Fruit fly (Drosophila melanogaster): Measurements from ENCODE around the gene CG7420.
A peak's percentile ranks its signal among the peaks of the same experiment; 100 is the strongest.

The CG7420 gene

DNA sequence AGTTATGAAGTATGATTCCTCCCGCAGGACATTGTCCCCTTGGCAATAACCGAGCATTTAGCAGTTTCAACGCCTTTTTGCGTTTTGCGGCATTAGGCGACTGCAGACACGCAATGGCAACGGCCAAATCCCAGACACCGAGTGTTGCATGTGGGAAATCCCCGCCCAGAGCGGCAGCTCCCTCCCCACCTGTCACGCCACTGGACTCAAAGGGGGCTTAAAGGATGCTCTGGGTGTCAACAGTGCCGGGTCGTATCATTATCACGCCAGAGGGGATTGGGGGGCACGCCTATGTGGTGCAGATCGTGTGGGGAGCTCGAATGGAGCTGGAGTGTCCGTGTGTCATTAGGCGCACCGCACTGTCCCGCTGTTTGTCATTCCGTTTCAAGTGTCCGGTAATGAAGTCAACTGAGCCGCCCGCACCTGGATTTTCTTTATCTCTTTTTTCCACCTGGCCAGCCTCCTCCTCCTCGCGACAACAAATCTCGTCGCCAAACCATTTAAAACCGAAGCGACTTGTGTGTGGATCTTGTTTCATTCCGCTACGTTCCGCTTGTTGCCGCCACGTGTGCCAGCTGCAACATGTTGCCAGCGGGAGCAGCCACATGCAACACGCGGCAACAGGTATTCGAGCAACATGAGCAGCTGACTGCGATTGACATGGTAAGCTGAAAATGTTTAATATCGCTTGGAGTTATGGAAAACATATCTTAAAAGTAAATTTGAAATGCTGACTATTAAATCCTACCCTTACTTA, 42.1 kb downstream of the CG7420 start (continued):
- TF ChIP-seq Chrac-16 (GFP tag; optimal IDR thresholded peaks at IDR 0.05) (no peak), CG16863 (GFP tag; optimal IDR thresholded peaks at IDR 0.05) (no peak), Hsf (GFP tag; optimal IDR thresholded peaks at IDR 0.05) (no peak), klu (GFP tag; IDR thresholded peaks at IDR 0.05) (no peak), Atf6 (GFP tag; IDR thresholded peaks at IDR 0.05) (no peak), CG4730 (GFP tag; IDR thresholded peaks at IDR 0.05) (no peak), Hr78 (GFP tag; optimal IDR thresholded peaks at IDR 0.05) (no peak), zfh1 (GFP tag; IDR thresholded peaks at IDR 0.05) (0 out of 3 replicates have a peak, but pooled peaks have one; percentile 33), Spps (tag; optimal IDR thresholded peaks at IDR 0.05) (no peak), Doc2 (GFP tag; IDR thresholded peaks at IDR 0.05) (no peak)

dm6 chr2L:1459344-1459743, 43.4 kb downstream of the CG7420 start:
- no peak for TF ChIP-seq hb (GFP tag; IDR thresholded peaks at IDR 0.05; ENCODE audit: partially characterized antibody)
- peak; percentile 1 for TF ChIP-seq Med (GFP tag)
- TF ChIP-seq B-H2 (GFP tag; optimal IDR thresholded peaks at IDR 0.05) = no peak
- TF ChIP-seq crp (GFP tag; optimal IDR thresholded peaks at IDR 0.05) = no peak
- TF ChIP-seq nom (GFP tag; optimal IDR thresholded peaks at IDR 0.05) = peak; percentile 16
- no peak for TF ChIP-seq fd3F (GFP tag; optimal IDR thresholded peaks at IDR 0.05)
- TF ChIP-seq Dll (GFP tag; IDR thresholded peaks at IDR 0.05; ENCODE audit: partially characterized antibody) = no peak
- TF ChIP-seq grau (tag; optimal IDR thresholded peaks at IDR 0.05) = peak; percentile 68
- TF ChIP-seq bsh (GFP tag; optimal IDR thresholded peaks at IDR 0.05) = peak in 1 of 2 experiments; percentile 40
- no peak for TF ChIP-seq prd (optimal IDR thresholded peaks at IDR 0.05)
- TF ChIP-seq prd (GFP tag; IDR thresholded peaks at IDR 0.05) = peak; percentile 24; the same call in 1 of the 3 replicates
- TF ChIP-seq Xrp1 (GFP tag; IDR thresholded peaks at IDR 0.05) = 0 out of 2 replicates have a peak, but pooled peaks have one; percentile 24
- peak; percentile 12 for TF ChIP-seq sens (GFP tag)
- peak; percentile 25; the same call in 1 of the 3 replicates for TF ChIP-seq row (GFP tag; IDR thresholded peaks at IDR 0.05)

DNA sequence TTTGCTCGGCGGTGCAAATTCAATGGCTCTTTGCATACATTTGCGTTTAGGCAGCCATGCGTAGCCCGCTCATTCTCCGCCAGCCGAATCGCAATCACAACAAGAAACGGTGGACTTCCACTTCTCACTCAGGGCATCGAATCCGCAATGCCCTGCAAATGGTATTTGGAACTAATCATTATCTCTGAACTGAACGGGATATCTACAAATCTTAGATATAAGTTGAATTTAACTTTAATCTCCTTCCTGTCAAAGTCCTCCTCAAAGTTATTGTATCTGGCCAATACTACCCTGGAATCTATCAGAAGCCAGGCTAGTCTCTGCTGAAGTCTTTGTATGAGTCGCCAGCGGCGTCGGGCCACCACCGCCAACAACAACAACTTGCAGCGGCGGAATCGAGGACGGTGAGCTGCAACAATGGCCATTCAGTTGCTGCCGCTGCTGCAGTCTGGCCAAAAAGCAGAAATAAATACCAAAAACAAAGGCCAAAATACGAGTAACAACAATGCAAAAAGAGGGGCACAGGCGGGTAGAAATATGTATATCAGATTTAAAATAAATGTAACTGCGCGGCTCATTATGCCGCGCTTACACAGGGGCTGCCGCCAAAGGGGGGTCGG, 44.0 kb downstream of the CG7420 start:
- TF ChIP-seq chm (GFP tag; IDR thresholded peaks at IDR 0.05) (no peak), Hr3 (GFP tag; optimal IDR thresholded peaks at IDR 0.05) (no peak), bsh (GFP tag; optimal IDR thresholded peaks at IDR 0.05) (peak in 1 of 2 experiments; percentile 40), CG1024 (GFP tag; IDR thresholded peaks at IDR 0.05) (no peak), CG30020 (tag; optimal IDR thresholded peaks at IDR 0.05) (no peak), sens (GFP tag) (peak; percentile 43), CG4360 (GFP tag; IDR thresholded peaks at IDR 0.05) (peak; percentile 59), crol (GFP tag; IDR thresholded peaks at IDR 0.05) (peak; percentile 44; the same call in 1 of the 2 replicates), CG9727 (GFP tag; optimal IDR thresholded peaks at IDR 0.05) (no peak), CG14667 (GFP tag; IDR thresholded peaks at IDR 0.05) (no peak), Drgx (GFP tag; IDR thresholded peaks at IDR 0.05) (peak; percentile 78), Lpt (GFP tag; optimal IDR thresholded peaks at IDR 0.05) (no peak)

DNA sequence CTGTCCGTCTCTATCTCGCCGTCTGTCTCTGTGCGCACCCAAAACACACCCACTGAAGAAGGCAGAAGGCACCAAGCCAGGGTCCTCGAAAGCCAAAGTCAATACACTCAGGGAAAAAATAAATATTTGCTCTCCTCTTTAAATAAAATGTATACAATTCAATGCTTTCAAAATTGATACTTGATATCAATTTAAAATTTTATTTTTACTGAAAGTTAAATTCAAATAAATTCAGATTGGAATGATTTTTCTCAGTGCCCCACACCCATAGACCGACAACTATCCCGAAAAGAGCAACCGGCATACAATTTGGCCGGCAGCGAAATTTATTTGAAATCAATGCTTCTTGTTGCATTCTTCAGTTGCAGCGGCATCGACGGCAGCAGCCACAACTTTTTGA, 45.9 kb downstream of the CG7420 start:
- TF ChIP-seq CG10366 (GFP tag; IDR thresholded peaks at IDR 0.05) = no peak
- TF ChIP-seq CG15479 (GFP tag; optimal IDR thresholded peaks at IDR 0.05) = no peak
- TF ChIP-seq CG12391 (tag; optimal IDR thresholded peaks at IDR 0.05) = peak; percentile 24
- TF ChIP-seq pan (optimal IDR thresholded peaks at IDR 0.05) = no peak
- no peak for TF ChIP-seq pan (GFP tag; optimal IDR thresholded peaks at IDR 0.05 in 1 of 2, IDR thresholded peaks at IDR 0.05 in 1 of 2)
- TF ChIP-seq dan (GFP tag; IDR thresholded peaks at IDR 0.05) = peak; percentile 36; the same call in 1 of the 2 replicates
- TF ChIP-seq Xrp1 (GFP tag; IDR thresholded peaks at IDR 0.05) = peak; percentile 65
- no peak for TF ChIP-seq CG6254 (GFP tag; optimal IDR thresholded peaks at IDR 0.05)
- TF ChIP-seq CG32767 (GFP tag; IDR thresholded peaks at IDR 0.05) = no peak
- TF ChIP-seq Pdp1 (GFP tag; optimal IDR thresholded peaks at IDR 0.05) = peak in 1 of 2 experiments; percentile 2
- TF ChIP-seq zen (tag; optimal IDR thresholded peaks at IDR 0.05) = peak; percentile 72
- peak; percentile 71 for TF ChIP-seq CG15696 (tag; optimal IDR thresholded peaks at IDR 0.05)
- peak; percentile 47 for TF ChIP-seq CG10979 (tag; optimal IDR thresholded peaks at IDR 0.05)

Data from whole organism, embryonic.